Fruit fly (Drosophila melanogaster): ENCODE measurements around the gene NijA.

DNA sequence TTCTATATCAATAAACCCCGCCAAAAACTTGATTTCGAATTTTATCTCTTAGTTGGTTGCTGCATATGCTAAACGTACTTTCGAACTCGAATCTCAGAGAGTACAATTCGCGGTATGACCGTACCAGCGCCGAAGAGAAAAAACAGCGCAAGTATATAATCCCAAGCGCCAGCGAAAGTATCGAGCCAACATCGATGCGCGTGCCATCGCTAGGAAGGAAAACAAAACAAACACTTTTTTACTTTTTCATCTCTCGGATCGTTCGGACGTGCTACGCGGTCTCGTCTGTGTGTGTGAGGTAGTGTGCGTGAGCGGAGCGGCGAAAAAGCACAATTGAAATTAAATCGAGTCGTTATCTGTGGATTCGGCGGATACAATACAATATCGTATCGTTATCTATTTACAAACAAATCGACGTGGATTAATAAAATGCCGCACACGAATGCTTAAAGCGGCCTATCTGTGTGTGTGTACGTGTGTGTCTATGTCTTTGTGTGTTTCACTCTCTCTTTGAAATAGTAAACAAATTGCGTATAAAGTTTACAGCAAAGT lies 32.1 kb downstream of the NijA start, which contains the start of gene simj:
- TF ChIP-seq CG5204 (GFP tag; optimal IDR thresholded peaks at IDR 0.05) (no peak), cic (GFP tag; optimal IDR thresholded peaks at IDR 0.05) (peak; percentile 89)
